Worm (Caenorhabditis elegans): ENCODE measurements around the gene C37C3.18.

C37C3.18 gene

DNA sequence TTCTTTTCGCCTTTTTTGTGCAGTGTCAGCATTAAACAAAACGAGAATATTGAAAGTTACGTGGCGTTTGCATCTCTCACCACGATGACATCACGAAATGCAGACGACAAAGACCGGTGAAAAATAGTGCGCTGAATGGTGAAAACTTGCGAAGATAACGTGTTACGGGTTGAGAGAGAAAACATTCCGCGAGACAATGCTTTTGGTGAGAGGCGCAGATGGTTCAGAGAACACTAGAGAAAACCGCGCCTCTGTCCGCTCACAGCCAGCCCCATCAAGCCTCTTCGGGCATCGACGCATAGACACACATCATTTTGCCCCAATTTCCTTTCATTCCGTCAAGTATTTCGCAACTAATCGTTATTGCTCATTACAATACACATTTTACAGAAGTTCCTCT, at the start of gene C37C3.18, which contains the start of gene C37C3.9:
Gene C37C3.18, plus strand, starts transcription at position 391 of the 400 bp plus-strand sequence.
Gene C37C3.9, minus strand, starts transcription at position 98 of the 400 bp plus-strand sequence.
- TF ChIP-seq tbx-8 (GFP tag; optimal IDR thresholded peaks at IDR 0.05) (no peak), pha-4 (tag; optimal IDR thresholded peaks at IDR 0.05) (peak; percentile 75), lin-13 (tag; optimal IDR thresholded peaks at IDR 0.05) (no peak), ham-2 (GFP tag; optimal IDR thresholded peaks at IDR 0.05) (peak; percentile 66), nhr-237 (tag; optimal IDR thresholded peaks at IDR 0.05) (peak; percentile 49), nhr-76 (tag; optimal IDR thresholded peaks at IDR 0.05) (no peak), unc-62 (GFP tag; optimal IDR thresholded peaks at IDR 0.05) (peak; percentile 46), unc-120 (tag; optimal IDR thresholded peaks at IDR 0.05; ENCODE audit: poor library complexity, severe bottlenecking) (peak; percentile 47), lsy-2 (tag; optimal IDR thresholded peaks at IDR 0.05) (peak; percentile 51), ceh-39 (tag; optimal IDR thresholded peaks at IDR 0.05) (no peak), ces-1 (GFP tag; optimal IDR thresholded peaks at IDR 0.05) (peak; percentile 49), mep-1 (tag; optimal IDR thresholded peaks at IDR 0.05) (peak; percentile 58), hlh-1 (tag; optimal IDR thresholded peaks at IDR 0.05) (no peak), blmp-1 (tag; optimal IDR thresholded peaks at IDR 0.05) (peak; percentile 2), drap-1 (GFP tag; optimal IDR thresholded peaks at IDR 0.05) (no peak), zip-8 (tag; optimal IDR thresholded peaks at IDR 0.05) (no peak)

ce11 chrV:7806629-7807028, 48.2 kb upstream of the C37C3.18 start:
- TF ChIP-seq elt-3 (tag; optimal IDR thresholded peaks at IDR 0.05) (no peak), mep-1 (tag; optimal IDR thresholded peaks at IDR 0.05) (no peak), unc-39 (tag; optimal IDR thresholded peaks at IDR 0.05) (no peak), bed-3 (GFP tag; optimal IDR thresholded peaks at IDR 0.05) (no peak), elt-1 (tag; optimal IDR thresholded peaks at IDR 0.05; ENCODE audit: borderline replicate concordance, insufficient read depth) (no peak), ces-1 (GFP tag; optimal IDR thresholded peaks at IDR 0.05) (no peak), lin-13 (tag; optimal IDR thresholded peaks at IDR 0.05) (no peak), ztf-11 (tag; optimal IDR thresholded peaks at IDR 0.05) (no peak), nhr-28 (tag; optimal IDR thresholded peaks at IDR 0.05) (no peak), M03D4.4 (tag; optimal IDR thresholded peaks at IDR 0.05) (no peak), pha-4 (tag; optimal IDR thresholded peaks at IDR 0.05) (no peak), unc-62 (GFP tag; optimal IDR thresholded peaks at IDR 0.05) (no peak), snpc-4 (tag; optimal IDR thresholded peaks at IDR 0.05) (no peak), tbx-8 (GFP tag; optimal IDR thresholded peaks at IDR 0.05) (no peak), ceh-83 (GFP tag; optimal IDR thresholded peaks at IDR 0.05) (no peak), lin-32 (GFP tag; optimal IDR thresholded peaks at IDR 0.05) (no peak), nhr-76 (tag; optimal IDR thresholded peaks at IDR 0.05) (no peak), sptf-1 (tag; optimal IDR thresholded peaks at IDR 0.05) (no peak)

ce11 chrV:7808444-7808843, 46.3 kb upstream of the C37C3.18 start:
- TF ChIP-seq nhr-12 (tag; optimal IDR thresholded peaks at IDR 0.05): no peak
- no peak for TF ChIP-seq ceh-43 (GFP tag; optimal IDR thresholded peaks at IDR 0.05)
- no peak for TF ChIP-seq sem-2 (GFP tag; optimal IDR thresholded peaks at IDR 0.05)
- no peak for TF ChIP-seq mep-1 (tag; optimal IDR thresholded peaks at IDR 0.05)
- TF ChIP-seq mls-2 (tag; optimal IDR thresholded peaks at IDR 0.05): no peak
- TF ChIP-seq ces-1 (GFP tag; optimal IDR thresholded peaks at IDR 0.05): no peak
- TF ChIP-seq unc-39 (tag; optimal IDR thresholded peaks at IDR 0.05): no peak
- TF ChIP-seq nhr-2 (tag; optimal IDR thresholded peaks at IDR 0.05): no peak
- TF ChIP-seq mab-5 (tag; optimal IDR thresholded peaks at IDR 0.05): no peak
- TF ChIP-seq elt-1 (tag; optimal IDR thresholded peaks at IDR 0.05; ENCODE audit: borderline replicate concordance, insufficient read depth): no peak
- TF ChIP-seq lsy-2 (tag; optimal IDR thresholded peaks at IDR 0.05): no peak
- TF ChIP-seq lin-13 (tag; optimal IDR thresholded peaks at IDR 0.05): no peak
- no peak for TF ChIP-seq cnd-1 (tag; optimal IDR thresholded peaks at IDR 0.05)
- no peak for TF ChIP-seq M03D4.4 (tag; optimal IDR thresholded peaks at IDR 0.05)
- TF ChIP-seq pha-4 (tag; optimal IDR thresholded peaks at IDR 0.05): no peak
- TF ChIP-seq unc-62 (GFP tag; optimal IDR thresholded peaks at IDR 0.05): no peak
- TF ChIP-seq drap-1 (GFP tag; optimal IDR thresholded peaks at IDR 0.05): no peak
- no peak for TF ChIP-seq bed-3 (GFP tag; optimal IDR thresholded peaks at IDR 0.05)

Data from whole organism, mixed stage, embryonic.